Worm (Caenorhabditis elegans) whole organism, L1 larva: ENCODE data around the gene dhs-8.

Source experiments
- C34B4.2 ChIP-seq: sonication (generic microtip); optimal IDR thresholded peaks from 2 replicates; lab custom pipeline; 2017; ENCODE audit warnings: mild to moderate bottlenecking, missing genetic modification characterization, missing compliant biosample characterization
- Y116A8C.19 ChIP-seq: sonication (generic microtip); optimal IDR thresholded peaks from 2 replicates; lab custom pipeline; 2016; ENCODE audit warnings: missing compliant biosample characterization, missing genetic modification characterization, borderline replicate concordance
- aha-1 ChIP-seq: fragments of 150-350 bp; optimal IDR thresholded peaks from 2 replicates; lab custom pipeline; 2014; ENCODE audit warnings: missing biosample characterization, missing genetic modification characterization
- alr-1 ChIP-seq: fragments of 200-800 bp; sonication (Bioruptor generic); optimal IDR thresholded peaks from 2 replicates; lab custom pipeline; 2018; ENCODE audit warnings: borderline replicate concordance, mild to moderate bottlenecking, missing genetic modification characterization, missing compliant biosample characterization
- aly-2 ChIP-seq: fragments of 150-350 bp; optimal IDR thresholded peaks from 2 replicates; lab custom pipeline; 2014; ENCODE audit warnings: missing biosample characterization, missing genetic modification characterization
- ama-1 ChIP-seq: fragments of 150-350 bp; optimal IDR thresholded peaks from 2 replicates; lab custom pipeline; 2014
- blmp-1 ChIP-seq: fragments of 150-350 bp; optimal IDR thresholded peaks from 2 replicates; lab custom pipeline; 2014; ENCODE audit warnings: missing biosample characterization, missing genetic modification characterization
- ceh-63 ChIP-seq: fragments of 200-800 bp; sonication (Bioruptor generic); optimal IDR thresholded peaks from 2 replicates; lab custom pipeline; 2018; ENCODE audit warnings: mild to moderate bottlenecking, missing genetic modification characterization, missing compliant biosample characterization
- ceh-8 ChIP-seq: fragments of 200-800 bp; sonication (Bioruptor generic); optimal IDR thresholded peaks from 2 replicates; lab custom pipeline; 2018; ENCODE audit warnings: mild to moderate bottlenecking, missing genetic modification characterization, moderate library complexity, missing compliant biosample characterization
- ceh-90 ChIP-seq: sonication (generic microtip); optimal IDR thresholded peaks from 2 replicates; lab custom pipeline; 2016; ENCODE audit warnings: missing genetic modification characterization, missing compliant biosample characterization
- ces-1 ChIP-seq: fragments of 150-350 bp; optimal IDR thresholded peaks from 2 replicates; lab custom pipeline; 2014; ENCODE audit warnings: missing biosample characterization, missing genetic modification reagents, missing genetic modification characterization
- dsc-1 ChIP-seq: sonication (generic microtip); optimal IDR thresholded peaks from 2 replicates; lab custom pipeline; 2016; ENCODE audit warnings: mild to moderate bottlenecking, missing genetic modification characterization, missing compliant biosample characterization
- efl-1 ChIP-seq, 4 experiments: fragments of 150-350 bp; optimal IDR thresholded peaks in 3 of 4; peaks in 1 of 4; 1 replicate in 1 of 4; 2 replicates in 3 of 4; lab custom pipeline; 2014; ENCODE audit warnings: missing biosample characterization in 2 of 4, missing genetic modification characterization in 2 of 4, missing genetic modification reagents in 2 of 4
- efl-3 ChIP-seq: fragments of 200-800 bp; sonication (Bioruptor generic); optimal IDR thresholded peaks from 2 replicates; lab custom pipeline; 2018; ENCODE audit warnings: mild to moderate bottlenecking, missing genetic modification characterization, missing compliant biosample characterization
- elt-2 ChIP-seq: sonication (generic microtip); optimal IDR thresholded peaks from 2 replicates; lab custom pipeline; 2016; ENCODE audit warnings: missing genetic modification characterization, mild to moderate bottlenecking, inconsistent platforms, missing compliant biosample characterization, missing genetic modification reagents
- elt-3 ChIP-seq, 6 experiments: fragments of 150-350 bp in 1 of 6; sonication (generic microtip); optimal IDR thresholded peaks; 2 replicates each; lab custom pipeline; 2017 to 2018; ENCODE audit warnings: missing biosample characterization in 6 of 6, missing genetic modification characterization in 6 of 6, inconsistent platforms in 1 of 6
- ets-5 ChIP-seq: fragments of 200-800 bp; sonication (Bioruptor generic); IDR thresholded peaks from 2 replicates; pipeline ENCODE4 v1.3.6; 2022; ENCODE audit warnings: missing genetic modification characterization, missing compliant biosample characterization
- fkh-10 ChIP-seq: sonication (generic microtip); optimal IDR thresholded peaks from 2 replicates; lab custom pipeline; 2017; ENCODE audit warnings: missing biosample characterization, missing genetic modification reagents, missing genetic modification characterization
- fkh-8 ChIP-seq: sonication (generic microtip); optimal IDR thresholded peaks from 2 replicates; lab custom pipeline; 2016; ENCODE audit warnings: mild to moderate bottlenecking, missing genetic modification characterization, missing compliant biosample characterization
- fos-1 ChIP-seq: fragments of 150-350 bp; optimal IDR thresholded peaks from 2 replicates; lab custom pipeline; 2014; ENCODE audit warnings: missing biosample characterization, missing genetic modification characterization
- grh-1 ChIP-seq: fragments of 200-800 bp; sonication (Bioruptor generic); IDR thresholded peaks from 2 replicates; pipeline ENCODE4 v1.3.6; 2022; ENCODE audit warnings: missing genetic modification reagents, missing genetic modification characterization, missing compliant biosample characterization
- hlh-17 ChIP-seq: fragments of 200-800 bp; sonication (Bioruptor generic); optimal IDR thresholded peaks from 2 replicates; lab custom pipeline; 2018; ENCODE audit warnings: missing genetic modification characterization, mild to moderate bottlenecking, missing compliant biosample characterization, moderate library complexity, borderline replicate concordance
- hlh-4 ChIP-seq: sonication (generic microtip); optimal IDR thresholded peaks from 2 replicates; lab custom pipeline; 2016; ENCODE audit warnings: mild to moderate bottlenecking, missing genetic modification characterization, missing compliant biosample characterization
- hpl-2 ChIP-seq: fragments of 150-350 bp; optimal IDR thresholded peaks from 2 replicates; lab custom pipeline; 2014; ENCODE audit warnings: missing biosample characterization, missing genetic modification reagents, missing genetic modification characterization
- irx-1 ChIP-seq: sonication (generic microtip); optimal IDR thresholded peaks from 2 replicates; lab custom pipeline; 2016; ENCODE audit warnings: missing genetic modification characterization, missing compliant biosample characterization
- isw-1 ChIP-seq: fragments of 200-800 bp; sonication (Bioruptor generic); IDR thresholded peaks from 2 replicates; pipeline ENCODE4 v1.3.6; 2022; ENCODE audit warnings: missing genetic modification characterization, missing compliant biosample characterization
- jun-1 ChIP-seq: fragments of 150-350 bp; optimal IDR thresholded peaks from 2 replicates; lab custom pipeline; 2014; ENCODE audit warnings: missing biosample characterization, missing genetic modification reagents, missing genetic modification characterization
- lin-14 ChIP-seq: fragments of 200-800 bp; sonication (Bioruptor generic); optimal IDR thresholded peaks from 2 replicates; lab custom pipeline; 2018; ENCODE audit warnings: mild to moderate bottlenecking, missing genetic modification characterization, moderate library complexity, missing compliant biosample characterization
- lin-15B ChIP-seq: fragments of 150-350 bp; sonication (generic microtip); optimal IDR thresholded peaks from 3 replicates; lab custom pipeline; 2014; ENCODE audit warnings: missing biosample characterization, missing genetic modification characterization
- lin-39 ChIP-seq: fragments of 150-350 bp; optimal IDR thresholded peaks from 2 replicates; lab custom pipeline; 2014; ENCODE audit warnings: missing biosample characterization, missing genetic modification reagents, missing genetic modification characterization
- lir-3 ChIP-seq: sonication (generic microtip); optimal IDR thresholded peaks from 2 replicates; lab custom pipeline; 2016; ENCODE audit warnings: mild to moderate bottlenecking, missing genetic modification characterization, moderate library complexity, missing compliant biosample characterization; ENCODE audit not compliant: poor library complexity
- mab-9 ChIP-seq: fragments of 200-800 bp; sonication (Bioruptor generic); IDR thresholded peaks from 2 replicates; pipeline ENCODE4 v1.3.6; 2022; ENCODE audit warnings: missing genetic modification reagents, missing genetic modification characterization, missing compliant biosample characterization
- mdl-1 ChIP-seq, 2 experiments: fragments of 150-350 bp; optimal IDR thresholded peaks; 2 replicates each; lab custom pipeline; 2014 to 2017; ENCODE audit warnings: missing biosample characterization in 2 of 2, missing genetic modification characterization in 2 of 2, inconsistent platforms in 1 of 2
- mep-1 ChIP-seq: fragments of 150-350 bp; optimal IDR thresholded peaks from 2 replicates; lab custom pipeline; 2014; ENCODE audit warnings: missing biosample characterization, missing genetic modification characterization
- nhr-11 ChIP-seq: fragments of 150-350 bp; optimal IDR thresholded peaks from 2 replicates; lab custom pipeline; 2014; ENCODE audit warnings: missing biosample characterization, missing genetic modification characterization
- nhr-19 ChIP-seq: fragments of 200-800 bp; sonication (Bioruptor generic); conservative IDR thresholded peaks from 2 replicates; pipeline ENCODE4 v1.3.6; 2022; ENCODE audit warnings: missing genetic modification characterization, missing compliant biosample characterization
- nhr-20 ChIP-seq: sonication (generic microtip); optimal IDR thresholded peaks from 2 replicates; lab custom pipeline; 2016; ENCODE audit warnings: mild to moderate bottlenecking, missing genetic modification characterization, missing compliant biosample characterization
- nhr-47 ChIP-seq: sonication (generic microtip); optimal IDR thresholded peaks from 2 replicates; lab custom pipeline; 2016; ENCODE audit warnings: mild to moderate bottlenecking, missing genetic modification characterization, moderate library complexity, missing compliant biosample characterization
- nhr-77 ChIP-seq: fragments of 150-350 bp; optimal IDR thresholded peaks from 2 replicates; lab custom pipeline; 2014; ENCODE audit warnings: missing biosample characterization, missing genetic modification characterization
- nhr-84 ChIP-seq: sonication (generic microtip); optimal IDR thresholded peaks from 2 replicates; lab custom pipeline; 2017; ENCODE audit warnings: missing biosample characterization, missing genetic modification characterization
- nhr-90 ChIP-seq: sonication (generic microtip); optimal IDR thresholded peaks from 2 replicates; lab custom pipeline; 2016; ENCODE audit warnings: mild to moderate bottlenecking, missing genetic modification characterization, missing compliant biosample characterization; ENCODE audit not compliant: poor library complexity
- pag-3 ChIP-seq: sonication (generic microtip); optimal IDR thresholded peaks from 2 replicates; lab custom pipeline; 2017; ENCODE audit warnings: missing genetic modification characterization, mild to moderate bottlenecking, missing compliant biosample characterization, antibody characterized with exemption, borderline replicate concordance; ENCODE audit not compliant: insufficient read depth
- pax-3 ChIP-seq: fragments of 200-800 bp; sonication (Bioruptor generic); optimal IDR thresholded peaks from 2 replicates; lab custom pipeline; 2018; ENCODE audit warnings: mild to moderate bottlenecking, missing genetic modification characterization, moderate library complexity, missing compliant biosample characterization
- snpc-4 ChIP-seq: fragments of 150-350 bp; optimal IDR thresholded peaks from 2 replicates; lab custom pipeline; 2014; ENCODE audit warnings: missing biosample characterization, missing genetic modification characterization
- sptf-1 ChIP-seq: fragments of 150-350 bp; optimal IDR thresholded peaks from 2 replicates; lab custom pipeline; 2014; ENCODE audit warnings: missing biosample characterization, missing genetic modification characterization
- sup-37 ChIP-seq: fragments of 200-800 bp; sonication (Bioruptor generic); optimal IDR thresholded peaks from 2 replicates; lab custom pipeline; 2018; ENCODE audit warnings: mild to moderate bottlenecking, missing genetic modification characterization, missing compliant biosample characterization
- tlp-1 ChIP-seq: fragments of 150-350 bp; optimal IDR thresholded peaks from 2 replicates; lab custom pipeline; 2014; ENCODE audit warnings: missing biosample characterization, missing genetic modification characterization
- unc-30 ChIP-seq: sonication (generic microtip); optimal IDR thresholded peaks from 2 replicates; lab custom pipeline; 2017; ENCODE audit warnings: missing biosample characterization, missing genetic modification characterization
- unc-86 ChIP-seq: sonication (generic microtip); optimal IDR thresholded peaks from 2 replicates; lab custom pipeline; 2016; ENCODE audit warnings: missing genetic modification characterization, missing compliant biosample characterization
- unc-98 ChIP-seq: fragments of 200-800 bp; sonication (Bioruptor generic); IDR thresholded peaks from 2 replicates; pipeline ENCODE4 v1.3.6; 2022; ENCODE audit warnings: missing genetic modification characterization, missing compliant biosample characterization
- zip-4 ChIP-seq: fragments of 200-800 bp; sonication (Bioruptor generic); optimal IDR thresholded peaks from 2 replicates; lab custom pipeline; 2018; ENCODE audit warnings: mild to moderate bottlenecking, missing genetic modification characterization, moderate library complexity, missing compliant biosample characterization
- ztf-11 ChIP-seq, 2 experiments: sonication (generic microtip); optimal IDR thresholded peaks; 2 replicates each; lab custom pipeline; 2016 to 2017; ENCODE audit warnings: missing genetic modification characterization in 2 of 2, missing biosample characterization in 1 of 2, missing compliant biosample characterization in 1 of 2

dhs-8 gene

ce11 chrII:14488661-14489060 lies 9.2 kb upstream of the dhs-8 start, which contains the start of gene usp-14:
Gene usp-14, minus strand, starts transcription at chrII:14488688.
- no peak for TF ChIP-seq ama-1 (lab: Kevin White, UChicago)
- TF ChIP-seq lin-15B (tag; lab: Kevin White, UChicago), result peak; percentile 51
- TF ChIP-seq elt-3 (tag; optimal IDR thresholded peaks at IDR 0.05; lab: Kevin White, UChicago), result peak in 1 of 6 experiments; percentile 21
- no peak for TF ChIP-seq fos-1 (tag; lab: Kevin White, UChicago)
- TF ChIP-seq mdl-1 (tag; optimal IDR thresholded peaks at IDR 0.05; lab: Kevin White, UChicago), result peak in 1 of 2 experiments; percentile 52
- TF ChIP-seq unc-86 (tag; lab: Kevin White, UChicago), result peak; percentile 30
- no peak for TF ChIP-seq sptf-1 (tag; lab: Kevin White, UChicago)
- TF ChIP-seq tlp-1 (tag; lab: Kevin White, UChicago), result no peak
- TF ChIP-seq nhr-84 (tag; lab: Kevin White, UChicago), result no peak
- no peak for TF ChIP-seq hlh-17
- TF ChIP-seq hlh-4 (tag; lab: Kevin White, UChicago), result no peak
- no peak for TF ChIP-seq aly-2 (tag; lab: Kevin White, UChicago)
- TF ChIP-seq lin-39, result no peak
- TF ChIP-seq sup-37 (GFP tag; lab: Kevin White, UChicago), result no peak
- TF ChIP-seq alr-1 (tag; lab: Kevin White, UChicago), result no peak
- TF ChIP-seq snpc-4, result peak; percentile 68
- no peak for TF ChIP-seq ceh-8
- TF ChIP-seq lin-14, result peak; percentile 91
- no peak for TF ChIP-seq fkh-10
- TF ChIP-seq efl-1 (optimal IDR thresholded peaks at IDR 0.05; lab: Kevin White, UChicago), result peak; percentile 77 to 80
- TF ChIP-seq efl-1 (GFP tag; optimal IDR thresholded peaks at IDR 0.05 in 1 of 2; lab: Kevin White, UChicago), result peak; percentile 82 to 98
- TF ChIP-seq nhr-90 (tag; lab: Kevin White, UChicago), result peak; percentile 70
- TF ChIP-seq ceh-90, result no peak
- peak; percentile 8 for TF ChIP-seq lir-3
- peak; percentile 51 for TF ChIP-seq irx-1 (tag; lab: Kevin White, UChicago)
- TF ChIP-seq dsc-1, result peak; percentile 40
- no peak for TF ChIP-seq ceh-63 (GFP tag; lab: Kevin White, UChicago)
- TF ChIP-seq mep-1, result peak; percentile 66
- TF ChIP-seq grh-1 (GFP tag; lab: Robert Waterston, UW), result peak; percentile 37; the same call in 1 of the 2 replicates
- no peak for TF ChIP-seq C34B4.2 (tag; lab: Kevin White, UChicago)
- TF ChIP-seq Y116A8C.19 (tag; lab: Kevin White, UChicago), result no peak
- no peak for TF ChIP-seq elt-2 (tag; lab: Kevin White, UChicago)
- peak; percentile 0 for TF ChIP-seq pax-3 (tag; lab: Kevin White, UChicago)
- peak; percentile 50 for TF ChIP-seq zip-4 (GFP tag; lab: Kevin White, UChicago)
- peak; percentile 73 for TF ChIP-seq nhr-47 (tag; lab: Kevin White, UChicago)
- TF ChIP-seq efl-3 (GFP tag; lab: Kevin White, UChicago), result no peak
- TF ChIP-seq nhr-20 (tag; lab: Kevin White, UChicago), result peak; percentile 67
- TF ChIP-seq pag-3 (tag; lab: Kevin White, UChicago), result no peak
- TF ChIP-seq hpl-2, result no peak
- TF ChIP-seq nhr-77, result peak; percentile 58
- TF ChIP-seq unc-98, result no peak
- TF ChIP-seq nhr-11 (tag; lab: Kevin White, UChicago), result no peak
- peak; percentile 55 for TF ChIP-seq fkh-8
- TF ChIP-seq ets-5, result no peak
- TF ChIP-seq mab-9 (GFP tag; lab: Robert Waterston, UW), result no peak
- TF ChIP-seq aha-1 (tag; lab: Kevin White, UChicago), result no peak
- peak; percentile 69 for TF ChIP-seq blmp-1 (tag; lab: Kevin White, UChicago)
- TF ChIP-seq jun-1 (tag; lab: Kevin White, UChicago), result peak; percentile 31
- TF ChIP-seq nhr-19 (GFP tag; lab: Robert Waterston, UW), result peak; percentile 63
- no peak for TF ChIP-seq ces-1
- TF ChIP-seq unc-30 (tag; lab: Kevin White, UChicago), result no peak
- TF ChIP-seq isw-1 (GFP tag; lab: Robert Waterston, UW), result peak; percentile 45
- TF ChIP-seq ztf-11 (tag; optimal IDR thresholded peaks at IDR 0.05; lab: Kevin White, UChicago), result no peak
